Fruit fly (Drosophila melanogaster): ENCODE results near the gene CG6696.

Gene CG6696

dm6 chrX:18652879-18653278 is 9.1 kb downstream of the CG6696 start, which contains the start of gene Ing3 (continued):
- TF ChIP-seq Hey (tag; optimal IDR thresholded peaks at IDR 0.05) = no peak
- no peak for TF ChIP-seq tll (GFP tag; optimal IDR thresholded peaks at IDR 0.05)
- no peak for TF ChIP-seq CG10654 (GFP tag; optimal IDR thresholded peaks at IDR 0.05)
- no peak for TF ChIP-seq CG12299 (tag; optimal IDR thresholded peaks at IDR 0.05)
- no peak for TF ChIP-seq CG15269 (tag; optimal IDR thresholded peaks at IDR 0.05)
- TF ChIP-seq HmgZ (tag; optimal IDR thresholded peaks at IDR 0.05) = peak; percentile 30
- no peak for TF ChIP-seq CG2199 (GFP tag; IDR thresholded peaks at IDR 0.05)
- peak; percentile 86 for TF ChIP-seq Dref (GFP tag; IDR thresholded peaks at IDR 0.05)
- TF ChIP-seq CG3065 (GFP tag; optimal IDR thresholded peaks at IDR 0.05) = no peak
- TF ChIP-seq MBD-R2 (GFP tag; IDR thresholded peaks at IDR 0.05) = peak; percentile 67
- TF ChIP-seq dysf (GFP tag; IDR thresholded peaks at IDR 0.05) = no peak
- no peak for TF ChIP-seq D19A (tag; optimal IDR thresholded peaks at IDR 0.05)
- no peak for TF ChIP-seq gsb-n (tag; optimal IDR thresholded peaks at IDR 0.05)
- no peak for TF ChIP-seq CG6254 (GFP tag; optimal IDR thresholded peaks at IDR 0.05)
- no peak for TF ChIP-seq eve (GFP tag; optimal IDR thresholded peaks at IDR 0.05)
- no peak for TF ChIP-seq CG8359 (GFP tag; optimal IDR thresholded peaks at IDR 0.05; ENCODE audit: borderline replicate concordance)
- peak; percentile 1 for TF ChIP-seq Hmr (GFP tag; optimal IDR thresholded peaks at IDR 0.05)
- no peak for TF ChIP-seq CG3838 (GFP tag; optimal IDR thresholded peaks at IDR 0.05)
- no peak for TF ChIP-seq CG17568 (GFP tag; optimal IDR thresholded peaks at IDR 0.05)
- TF ChIP-seq kay (GFP tag; optimal IDR thresholded peaks at IDR 0.05) = no peak
- TF ChIP-seq CG42726 (GFP tag; IDR thresholded peaks at IDR 0.05; ENCODE audit: partially characterized antibody) = peak; percentile 50; the same call in 1 of the 2 replicates
- no peak for TF ChIP-seq CG7357 (GFP tag; IDR thresholded peaks at IDR 0.05)
- no peak for TF ChIP-seq Atf-2 (GFP tag; optimal IDR thresholded peaks at IDR 0.05)
- TF ChIP-seq CG18011 (GFP tag; optimal IDR thresholded peaks at IDR 0.05) = no peak
- TF ChIP-seq CoRest (tag; optimal IDR thresholded peaks at IDR 0.05) = peak; percentile 1
- TF ChIP-seq CG3407 (GFP tag; optimal IDR thresholded peaks at IDR 0.05) = no peak
- TF ChIP-seq Sry-β (GFP tag; optimal IDR thresholded peaks at IDR 0.05) = no peak
- TF ChIP-seq YL-1 (GFP tag; optimal IDR thresholded peaks at IDR 0.05) = peak; percentile 23
- TF ChIP-seq CG14441 (GFP tag; IDR thresholded peaks at IDR 0.05) = no peak
- no peak for TF ChIP-seq Asciz (GFP tag; optimal IDR thresholded peaks at IDR 0.05)
- no peak for TF ChIP-seq CG7745 (tag; optimal IDR thresholded peaks at IDR 0.05)
- no peak for TF ChIP-seq tin (GFP tag; optimal IDR thresholded peaks at IDR 0.05)
- no peak for TF ChIP-seq Lpt (GFP tag; optimal IDR thresholded peaks at IDR 0.05)
- TF ChIP-seq CG7987 (GFP tag; optimal IDR thresholded peaks at IDR 0.05) = no peak
- TF ChIP-seq bab2 (GFP tag; optimal IDR thresholded peaks at IDR 0.05) = no peak
- peak; percentile 30 for TF ChIP-seq Ets97D (GFP tag; optimal IDR thresholded peaks at IDR 0.05)
- no peak for TF ChIP-seq danr (GFP tag; IDR thresholded peaks at IDR 0.05)
- no peak for TF ChIP-seq shn (GFP tag; optimal IDR thresholded peaks at IDR 0.05)
- TF ChIP-seq wdn (GFP tag; IDR thresholded peaks at IDR 0.05) = no peak
- TF ChIP-seq seq (GFP tag; IDR thresholded peaks at IDR 0.05) = no peak
- TF ChIP-seq odd (GFP tag; optimal IDR thresholded peaks at IDR 0.05) = no peak
- TF ChIP-seq CG7786 (GFP tag; optimal IDR thresholded peaks at IDR 0.05) = no peak
- TF ChIP-seq CG10431 (GFP tag; optimal IDR thresholded peaks at IDR 0.05) = no peak
- TF ChIP-seq CG11504 (tag; optimal IDR thresholded peaks at IDR 0.05) = no peak
- no peak for TF ChIP-seq tgo (GFP tag; IDR thresholded peaks at IDR 0.05)
- no peak for TF ChIP-seq psq (GFP tag; optimal IDR thresholded peaks at IDR 0.05)
- TF ChIP-seq CG12659 (GFP tag; optimal IDR thresholded peaks at IDR 0.05) = peak; percentile 19
- no peak for TF ChIP-seq ftz-f1 (GFP tag; optimal IDR thresholded peaks at IDR 0.05)
- no peak for TF ChIP-seq Spps (tag; optimal IDR thresholded peaks at IDR 0.05)
- TF ChIP-seq CG1024 (GFP tag; IDR thresholded peaks at IDR 0.05) = no peak
- no peak for TF ChIP-seq CG3281 (GFP tag; optimal IDR thresholded peaks at IDR 0.05)

Measured in whole organism, embryonic.